Worm (Caenorhabditis elegans) whole organism, L4 larva: Measurements from ENCODE around the gene C26H9A.4.

Experiments used
- T20F7.1 ChIP-seq: fragments of 200-800 bp; sonication (Bioruptor generic); optimal IDR thresholded peaks from 2 replicates; lab custom pipeline; 2018; ENCODE audit warnings: mild to moderate bottlenecking, missing genetic modification characterization, missing compliant biosample characterization
- Y105C5A.15 ChIP-seq: fragments of 200-800 bp; sonication (Bioruptor generic); IDR thresholded peaks from 2 replicates; pipeline ENCODE4 v1.3.6; 2022; ENCODE audit warnings: missing genetic modification characterization, missing compliant biosample characterization
- Y48G9A.11 ChIP-seq: fragments of 200-800 bp; sonication (Bioruptor generic); IDR thresholded peaks from 2 replicates; pipeline ENCODE4 v1.3.6; 2022; ENCODE audit warnings: missing genetic modification reagents, missing genetic modification characterization, missing compliant biosample characterization
- Y5F2A.4 ChIP-seq: fragments of 200-800 bp; sonication (Bioruptor generic); optimal IDR thresholded peaks from 2 replicates; lab custom pipeline; 2018; ENCODE audit warnings: mild to moderate bottlenecking, missing genetic modification characterization, missing compliant biosample characterization
- ZK337.2 ChIP-seq: fragments of 200-800 bp; sonication (Bioruptor generic); IDR thresholded peaks from 2 replicates; pipeline ENCODE4 v1.3.6; 2022; ENCODE audit warnings: missing genetic modification reagents, missing genetic modification characterization, missing compliant biosample characterization
- aha-1 ChIP-seq: fragments of 150-350 bp; peaks from one replicate; lab custom pipeline; 2014; ENCODE audit warnings: missing biosample characterization, missing genetic modification characterization
- attf-4 ChIP-seq: sonication (generic microtip); optimal IDR thresholded peaks from 3 replicates; lab custom pipeline; 2017; ENCODE audit warnings: missing biosample characterization, missing genetic modification characterization
- ceh-20 ChIP-seq: fragments of 200-800 bp; sonication (Bioruptor generic); IDR thresholded peaks from 2 replicates; pipeline ENCODE4 v1.3.6; 2022; ENCODE audit warnings: missing genetic modification reagents, missing genetic modification characterization, missing compliant biosample characterization
- ceh-32 ChIP-seq: sonication (generic microtip); optimal IDR thresholded peaks from 2 replicates; lab custom pipeline; 2016; ENCODE audit warnings: mild to moderate bottlenecking, missing genetic modification characterization, missing compliant biosample characterization; ENCODE audit not compliant: poor library complexity
- ceh-44 ChIP-seq: fragments of 200-800 bp; sonication (Bioruptor generic); IDR thresholded peaks from 2 replicates; pipeline ENCODE4 v1.3.6; 2022; ENCODE audit warnings: missing genetic modification reagents, missing genetic modification characterization, missing compliant biosample characterization
- ceh-82 ChIP-seq: sonication (generic microtip); optimal IDR thresholded peaks from 2 replicates; lab custom pipeline; 2017; ENCODE audit warnings: missing biosample characterization, missing genetic modification characterization
- daf-16 ChIP-seq, 3 experiments: sonication (generic microtip); optimal IDR thresholded peaks; 2 replicates each; lab custom pipeline; 2016 to 2017; ENCODE audit warnings: missing genetic modification characterization in 3 of 3, missing genetic modification reagents in 3 of 3, mild to moderate bottlenecking in 2 of 3, missing compliant biosample characterization in 2 of 3, missing biosample characterization in 1 of 3, moderate library complexity in 1 of 3
- dmd-8 ChIP-seq: fragments of 200-800 bp; sonication (Bioruptor generic); IDR thresholded peaks from 2 replicates; pipeline ENCODE4 v1.3.6; 2022; ENCODE audit warnings: missing genetic modification characterization, missing compliant biosample characterization
- dpl-1 ChIP-seq: fragments of 150-350 bp; optimal IDR thresholded peaks from 2 replicates; lab custom pipeline; 2014; ENCODE audit warnings: missing biosample characterization, missing genetic modification reagents, missing genetic modification characterization
- dve-1 ChIP-seq: sonication (generic microtip); optimal IDR thresholded peaks from 2 replicates; lab custom pipeline; 2017; ENCODE audit warnings: antibody characterized with exemption, mild to moderate bottlenecking, missing genetic modification characterization, missing compliant biosample characterization; ENCODE audit not compliant: insufficient read depth
- egl-43 ChIP-seq: fragments of 200-800 bp; sonication (Bioruptor generic); IDR thresholded peaks from 2 replicates; pipeline ENCODE4 v1.3.6; 2022; ENCODE audit warnings: missing genetic modification reagents, missing genetic modification characterization, missing compliant biosample characterization
- gei-8 ChIP-seq: fragments of 200-800 bp; sonication (Bioruptor generic); optimal IDR thresholded peaks from 2 replicates; lab custom pipeline; 2018; ENCODE audit warnings: mild to moderate bottlenecking, missing genetic modification characterization, missing compliant biosample characterization
- hif-1 ChIP-seq, 2 experiments: sonication (generic microtip); optimal IDR thresholded peaks; 2 replicates each; lab custom pipeline; 2016 to 2017; ENCODE audit warnings: missing compliant biosample characterization in 2 of 2, missing genetic modification characterization in 2 of 2, missing genetic modification reagents in 2 of 2, missing genotype in 2 of 2, mild to moderate bottlenecking in 1 of 2
- hmg-1.1 ChIP-seq: fragments of 200-800 bp; sonication (Bioruptor generic); IDR thresholded peaks from 2 replicates; pipeline ENCODE4 v1.3.6; 2022; ENCODE audit warnings: missing genetic modification reagents, missing genetic modification characterization, missing compliant biosample characterization
- lin-38 ChIP-seq: fragments of 200-800 bp; sonication (Bioruptor generic); IDR thresholded peaks from 2 replicates; pipeline ENCODE4 v1.3.6; 2022; ENCODE audit warnings: missing genetic modification reagents, missing genetic modification characterization, missing compliant biosample characterization
- lsy-2 ChIP-seq, 2 experiments: fragments of 150-350 bp in 1 of 2; sonication (generic microtip) in 1 of 2; optimal IDR thresholded peaks; 2 replicates each; lab custom pipeline; 2014 to 2017; ENCODE audit warnings: missing biosample characterization in 2 of 2, missing genetic modification characterization in 2 of 2
- madf-5 ChIP-seq, 2 experiments: fragments of 200-800 bp; sonication (Bioruptor generic); IDR thresholded peaks; 2 replicates each; pipeline ENCODE4 v1.3.6; 2022; ENCODE audit warnings: missing compliant biosample characterization in 2 of 2, missing genetic modification characterization in 2 of 2
- madf-9 ChIP-seq: fragments of 200-800 bp; sonication (Bioruptor generic); conservative IDR thresholded peaks from 2 replicates; pipeline ENCODE4 v1.3.6; 2022; ENCODE audit warnings: missing genetic modification reagents, missing genetic modification characterization, missing compliant biosample characterization
- mep-1 ChIP-seq: fragments of 150-350 bp; sonication (generic microtip); optimal IDR thresholded peaks from 3 replicates; lab custom pipeline; 2014; ENCODE audit warnings: missing biosample characterization, missing genetic modification characterization
- mes-2 ChIP-seq: sonication (generic microtip); optimal IDR thresholded peaks from 2 replicates; lab custom pipeline; 2016; ENCODE audit warnings: missing genotype, mild to moderate bottlenecking, missing genetic modification characterization, missing compliant biosample characterization; ENCODE audit not compliant: poor library complexity, severe bottlenecking
- nhr-28 ChIP-seq: fragments of 150-350 bp; optimal IDR thresholded peaks from 2 replicates; lab custom pipeline; 2014; ENCODE audit warnings: missing biosample characterization, missing genetic modification characterization
- php-3 ChIP-seq: fragments of 200-800 bp; sonication (Bioruptor generic); IDR thresholded peaks from 2 replicates; pipeline ENCODE4 v1.3.6; 2022; ENCODE audit warnings: missing genetic modification reagents, missing genetic modification characterization, missing compliant biosample characterization
- pqm-1 ChIP-seq: sonication (generic microtip); optimal IDR thresholded peaks from 2 replicates; lab custom pipeline; 2017; ENCODE audit warnings: missing biosample characterization, missing genetic modification characterization
- rbr-2 ChIP-seq: sonication (generic microtip); optimal IDR thresholded peaks from 2 replicates; lab custom pipeline; 2016; ENCODE audit warnings: missing genotype, missing genetic modification characterization, missing compliant biosample characterization
- snpc-1.2 ChIP-seq: fragments of 200-800 bp; sonication (Bioruptor generic); IDR thresholded peaks from 2 replicates; pipeline ENCODE4 v1.3.6; 2022; ENCODE audit warnings: missing genetic modification reagents, missing genetic modification characterization, missing compliant biosample characterization
- unc-130 ChIP-seq: sonication (generic microtip); optimal IDR thresholded peaks from 2 replicates; lab custom pipeline; 2016; ENCODE audit warnings: missing genetic modification reagents, missing genetic modification characterization, missing compliant biosample characterization
- unc-62 ChIP-seq, 3 experiments: fragments of 150-350 bp in 1 of 3; sonication (generic microtip); optimal IDR thresholded peaks in 2 of 3; peaks in 1 of 3; 1 replicate in 1 of 3; 2 replicates in 2 of 3; lab custom pipeline; 2014 to 2017; ENCODE audit warnings: missing biosample characterization in 3 of 3, missing genetic modification characterization in 3 of 3, missing genetic modification reagents in 3 of 3, missing genotype in 1 of 3
- vab-7 ChIP-seq: fragments of 200-800 bp; sonication (Bioruptor generic); IDR thresholded peaks from 2 replicates; pipeline ENCODE4 v1.3.6; 2022; ENCODE audit warnings: missing genetic modification reagents, missing genetic modification characterization, missing compliant biosample characterization

C26H9A.4 gene

DNA sequence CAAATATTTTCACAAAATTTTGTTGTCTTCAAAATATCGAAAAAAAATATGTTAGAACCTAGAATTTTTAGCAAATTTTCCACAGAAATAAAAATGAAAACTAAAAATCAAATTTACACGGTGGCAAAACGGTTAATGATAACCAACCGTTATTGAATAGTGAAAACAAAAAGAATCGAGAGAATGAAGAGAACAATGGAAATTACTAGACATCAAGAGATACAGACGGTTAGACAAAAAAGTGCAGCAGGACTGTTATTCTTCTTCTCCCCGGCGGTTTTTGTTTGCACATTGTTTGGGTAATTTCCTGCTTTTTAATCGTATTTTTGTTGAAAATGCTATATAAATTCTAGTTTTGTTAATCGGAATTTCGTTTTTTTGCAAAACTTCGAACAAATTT is 34.3 kb upstream of the C26H9A.4 start:
- no peak for TF ChIP-seq dmd-8 (GFP tag; lab: Robert Waterston, UW)
- TF ChIP-seq daf-16 (GFP tag; optimal IDR thresholded peaks at IDR 0.05; lab: Kevin White, UChicago), result no peak
- peak; percentile 42 for TF ChIP-seq daf-16 (tag; optimal IDR thresholded peaks at IDR 0.05; lab: Kevin White, UChicago)
- TF ChIP-seq nhr-28 (tag; lab: Kevin White, UChicago), result no peak
- TF ChIP-seq dve-1 (tag; lab: Kevin White, UChicago), result peak; percentile 22

DNA sequence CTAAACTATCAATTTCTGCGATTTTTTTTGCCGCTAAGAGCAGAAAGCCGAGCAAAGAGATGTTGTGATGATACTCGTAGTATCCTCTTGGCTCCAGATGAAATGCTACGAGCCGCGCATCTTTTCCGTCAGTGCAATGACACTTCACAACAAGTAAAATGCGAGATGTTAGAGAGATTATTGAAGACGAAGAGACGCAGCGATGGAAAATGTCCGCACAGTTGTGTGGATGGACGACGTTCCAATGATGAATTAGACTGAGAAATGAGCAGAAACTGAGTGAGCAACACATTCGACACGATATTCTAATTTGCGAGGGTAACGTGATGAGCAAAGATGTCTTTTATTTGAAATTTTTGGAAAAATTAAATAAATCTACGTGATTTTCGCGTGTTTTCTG is 32.3 kb upstream of the C26H9A.4 start:
- peak in 1 of 2 experiments; percentile 5 for TF ChIP-seq unc-62 (GFP tag; optimal IDR thresholded peaks at IDR 0.05 in 1 of 2; lab: Kevin White, UChicago)
- no peak for TF ChIP-seq unc-62 (tag; optimal IDR thresholded peaks at IDR 0.05; lab: Kevin White, UChicago)
- TF ChIP-seq T20F7.1, result no peak

DNA sequence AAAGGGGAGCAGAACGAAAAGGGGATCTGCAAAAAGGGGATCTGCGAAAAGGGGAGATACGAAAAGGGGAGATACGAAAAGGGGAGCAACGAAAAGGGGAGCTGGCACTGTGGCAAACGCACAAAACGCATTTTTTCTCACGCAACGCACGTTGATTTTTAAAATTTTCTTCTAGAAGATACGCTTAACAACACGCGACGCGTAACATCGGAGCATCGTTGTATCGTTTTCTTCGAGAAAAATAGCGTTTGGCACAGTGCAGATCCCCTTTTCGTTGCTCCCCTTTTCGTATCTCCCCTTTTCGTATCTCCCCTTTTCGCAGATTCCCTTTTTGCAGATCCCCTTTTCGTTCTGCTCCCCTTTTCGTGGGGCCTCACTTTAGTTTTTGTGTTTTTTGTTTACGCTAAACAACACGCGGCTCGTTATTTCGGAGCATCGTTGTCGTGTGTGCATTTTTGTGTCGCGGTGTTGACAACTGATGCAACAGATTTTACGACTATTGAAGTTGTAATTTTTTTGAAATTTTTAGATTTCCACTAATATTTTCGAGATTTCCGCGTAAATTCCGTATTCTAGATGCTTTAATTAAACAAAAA is 31.6 kb upstream of the C26H9A.4 start:
- TF ChIP-seq dpl-1 (GFP tag; lab: Kevin White, UChicago), result peak; percentile 2
- 0 out of 2 replicates have a peak, but pooled peaks have one; percentile 63 for TF ChIP-seq ceh-44 (GFP tag; lab: Robert Waterston, UW)
- peak; percentile 59 for TF ChIP-seq aha-1 (tag; lab: Kevin White, UChicago)
- 0 out of 2 replicates have a peak, but pooled peaks have one; percentile 55 for TF ChIP-seq ZK337.2 (GFP tag; lab: Robert Waterston, UW)
- TF ChIP-seq hmg-1.1 (GFP tag; lab: Robert Waterston, UW), result peak; percentile 61
- peak; percentile 78 for TF ChIP-seq lin-38 (GFP tag; lab: Robert Waterston, UW)
- TF ChIP-seq ceh-20 (GFP tag; lab: Robert Waterston, UW), result 0 out of 2 replicates have a peak, but pooled peaks have one; percentile 60
- TF ChIP-seq hif-1 (tag; optimal IDR thresholded peaks at IDR 0.05; lab: Kevin White, UChicago), result peak in 1 of 2 experiments; percentile 43
- peak; percentile 87 for TF ChIP-seq T20F7.1
- TF ChIP-seq egl-43 (GFP tag; lab: Robert Waterston, UW), result 0 out of 2 replicates have a peak, but pooled peaks have one; percentile 10
- TF ChIP-seq unc-130, result peak; percentile 61
- TF ChIP-seq Y48G9A.11 (GFP tag; lab: Robert Waterston, UW), result peak; percentile 100
- peak; percentile 36; the same call in 1 of the 2 replicates for TF ChIP-seq madf-9 (GFP tag; lab: Robert Waterston, UW)
- peak; percentile 25 for TF ChIP-seq rbr-2 (tag; lab: Kevin White, UChicago)
- peak; percentile 48; the same call in 1 of the 2 replicates for TF ChIP-seq vab-7
- peak; percentile 79 for TF ChIP-seq snpc-1.2 (GFP tag; lab: Robert Waterston, UW)
- TF ChIP-seq lsy-2 (tag; optimal IDR thresholded peaks at IDR 0.05; lab: Kevin White, UChicago), result peak in 1 of 2 experiments; percentile 14
- peak; percentile 84 for TF ChIP-seq mes-2

DNA sequence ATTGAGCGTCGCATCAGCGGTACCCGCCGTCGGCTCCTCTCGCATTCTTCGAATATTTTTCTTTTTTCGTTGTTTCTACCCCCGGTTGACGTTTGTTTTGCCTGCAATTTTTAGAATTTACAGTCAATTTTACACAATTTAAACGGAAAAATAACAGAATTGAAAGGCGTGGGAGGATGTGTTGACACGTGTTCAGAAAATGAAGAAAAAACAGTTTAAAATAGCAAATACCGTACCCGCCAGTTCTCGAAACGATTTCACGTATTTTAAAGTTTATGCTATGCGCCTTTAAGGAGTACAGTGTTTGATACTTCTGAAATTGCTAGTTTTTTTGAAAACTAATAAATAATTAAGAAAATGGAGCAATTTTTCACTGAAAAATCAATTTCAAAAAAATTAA is 22.3 kb upstream of the C26H9A.4 start, which contains the start of gene ark-1:
Gene ark-1, minus strand, starts transcription at position 101 of the 400 bp plus-strand sequence.
- no peak for TF ChIP-seq Y105C5A.15 (GFP tag; lab: Robert Waterston, UW)
- TF ChIP-seq madf-5 (GFP tag; IDR thresholded peaks at IDR 0.05; lab: Robert Waterston, UW), result no peak
- no peak for TF ChIP-seq gei-8 (GFP tag; lab: Kevin White, UChicago)
- no peak for TF ChIP-seq php-3 (GFP tag; lab: Robert Waterston, UW)
- TF ChIP-seq mep-1 (tag; lab: Kevin White, UChicago), result no peak
- TF ChIP-seq attf-4 (tag; lab: Kevin White, UChicago), result no peak
- no peak for TF ChIP-seq pqm-1 (tag; lab: Kevin White, UChicago)
- TF ChIP-seq Y5F2A.4 (GFP tag; lab: Kevin White, UChicago), result no peak
- TF ChIP-seq egl-43 (GFP tag; lab: Robert Waterston, UW), result no peak
- TF ChIP-seq madf-9 (GFP tag; lab: Robert Waterston, UW), result no peak
- TF ChIP-seq dmd-8 (GFP tag; lab: Robert Waterston, UW), result no peak
- TF ChIP-seq ceh-82, result no peak
- no peak for TF ChIP-seq snpc-1.2 (GFP tag; lab: Robert Waterston, UW)
- no peak for TF ChIP-seq ceh-32 (tag; lab: Kevin White, UChicago)
